Fruit fly (Drosophila melanogaster) whole organism: ENCODE results near the gene snz.

Source experiments
- CG8478 ChIP-seq: fragments of >200 bp; optimal IDR thresholded peaks from 2 replicates; lab custom pipeline; 2018; ENCODE audit warnings: inconsistent platforms
- Dll ChIP-seq: fragments of >200 bp; optimal IDR thresholded peaks from 2 replicates; lab custom pipeline; 2017
- EcR ChIP-seq, 2 experiments: fragments of >200 bp; optimal IDR thresholded peaks; 2 replicates each; lab custom pipeline; 2017; ENCODE audit warnings: missing biosample characterization in 2 of 2, missing genetic modification characterization in 2 of 2, missing genetic modification reagents in 2 of 2
- pan ChIP-seq: fragments of >200 bp; optimal IDR thresholded peaks from 2 replicates; lab custom pipeline; 2017
- psq ChIP-seq: fragments of >200 bp; optimal IDR thresholded peaks from 2 replicates; lab custom pipeline; 2017
- usp ChIP-seq: fragments of >200 bp; optimal IDR thresholded peaks from 2 replicates; lab custom pipeline; 2017; ENCODE audit warnings: missing biosample characterization, missing genetic modification characterization, mixed read lengths

dm6 chrX:7873172-7873930, 38.5 kb upstream of the snz start, which contains the start of gene dec:
- TF ChIP-seq Dll (no peak), CG8478 (no peak), psq (lab: Kevin White, UChicago) (no peak), pan (no peak), usp (GFP tag; lab: Kevin White, UChicago) (no peak), EcR (GFP tag; optimal IDR thresholded peaks at IDR 0.05; lab: Kevin White, UChicago) (no peak)
